Worm (Caenorhabditis elegans) whole organism, L4 larva: ENCODE data around the gene pho-13.

Source experiments
- F10B5.3 ChIP-seq: sonication (generic microtip); optimal IDR thresholded peaks from 2 replicates; lab custom pipeline; 2016; ENCODE audit warnings: mild to moderate bottlenecking, missing genetic modification characterization, missing compliant biosample characterization
- F44E2.7 ChIP-seq: fragments of 200-800 bp; sonication (Bioruptor generic); IDR thresholded peaks from 2 replicates; pipeline ENCODE4 v2.1.2; 2022; ENCODE audit warnings: missing genetic modification characterization, missing compliant biosample characterization
- Y5F2A.4 ChIP-seq: fragments of 200-800 bp; sonication (Bioruptor generic); optimal IDR thresholded peaks from 2 replicates; lab custom pipeline; 2018; ENCODE audit warnings: mild to moderate bottlenecking, missing genetic modification characterization, missing compliant biosample characterization
- aha-1 ChIP-seq: fragments of 150-350 bp; peaks from one replicate; lab custom pipeline; 2014; ENCODE audit warnings: missing biosample characterization, missing genetic modification characterization
- ama-1 ChIP-seq: fragments of 150-350 bp; optimal IDR thresholded peaks from 2 replicates; lab custom pipeline; 2014; ENCODE audit warnings: inconsistent platforms, mixed read lengths
- ceh-20 ChIP-seq: fragments of 200-800 bp; sonication (Bioruptor generic); IDR thresholded peaks from 2 replicates; pipeline ENCODE4 v1.3.6; 2022; ENCODE audit warnings: missing genetic modification reagents, missing genetic modification characterization, missing compliant biosample characterization
- cey-2 ChIP-seq: sonication (generic microtip); optimal IDR thresholded peaks from 3 replicates; lab custom pipeline; 2017; ENCODE audit warnings: missing genetic modification characterization, mild to moderate bottlenecking, missing compliant biosample characterization, antibody characterized with exemption, borderline replicate concordance; ENCODE audit not compliant: insufficient read depth
- dmd-6 ChIP-seq: fragments of 200-800 bp; sonication (Bioruptor generic); IDR thresholded peaks from 2 replicates; pipeline ENCODE4 v1.3.6; 2022; ENCODE audit warnings: missing genetic modification reagents, missing genetic modification characterization, missing compliant biosample characterization
- duxl-1 ChIP-seq: sonication (generic microtip); optimal IDR thresholded peaks from 2 replicates; lab custom pipeline; 2016; ENCODE audit warnings: mild to moderate bottlenecking, missing genetic modification characterization, moderate library complexity, missing compliant biosample characterization; ENCODE audit not compliant: poor library complexity
- dve-1 ChIP-seq: sonication (generic microtip); optimal IDR thresholded peaks from 2 replicates; lab custom pipeline; 2017; ENCODE audit warnings: antibody characterized with exemption, mild to moderate bottlenecking, missing genetic modification characterization, missing compliant biosample characterization; ENCODE audit not compliant: insufficient read depth
- gei-8 ChIP-seq: fragments of 200-800 bp; sonication (Bioruptor generic); optimal IDR thresholded peaks from 2 replicates; lab custom pipeline; 2018; ENCODE audit warnings: mild to moderate bottlenecking, missing genetic modification characterization, missing compliant biosample characterization
- hlh-11 ChIP-seq: fragments of 200-800 bp; sonication (Bioruptor generic); optimal IDR thresholded peaks from 2 replicates; lab custom pipeline; 2018; ENCODE audit warnings: mild to moderate bottlenecking, missing genetic modification characterization, missing compliant biosample characterization
- hlh-30 ChIP-seq: sonication (generic microtip); optimal IDR thresholded peaks from 2 replicates; lab custom pipeline; 2017; ENCODE audit warnings: antibody characterized with exemption, mild to moderate bottlenecking, missing genetic modification characterization, missing compliant biosample characterization; ENCODE audit not compliant: insufficient read depth
- lin-1 ChIP-seq: fragments of 200-800 bp; sonication (Bioruptor generic); IDR thresholded peaks from 2 replicates; pipeline ENCODE4 v1.3.6; 2022; ENCODE audit warnings: missing genetic modification reagents, missing genetic modification characterization, missing compliant biosample characterization
- lin-29 ChIP-seq: fragments of 200-800 bp; sonication (Bioruptor generic); IDR thresholded peaks from 2 replicates; pipeline ENCODE4 v1.3.6; 2022; ENCODE audit warnings: missing genetic modification reagents, missing genetic modification characterization, missing compliant biosample characterization
- lsy-2 ChIP-seq, 2 experiments: fragments of 150-350 bp in 1 of 2; sonication (generic microtip) in 1 of 2; optimal IDR thresholded peaks; 2 replicates each; lab custom pipeline; 2014 to 2017; ENCODE audit warnings: missing biosample characterization in 2 of 2, missing genetic modification characterization in 2 of 2
- mdl-1 ChIP-seq, 2 experiments: fragments of 150-350 bp in 1 of 2; sonication (generic microtip) in 1 of 2; optimal IDR thresholded peaks; 2 replicates each; lab custom pipeline; 2014 to 2017; ENCODE audit warnings: missing biosample characterization in 2 of 2, missing genetic modification characterization in 2 of 2
- mep-1 ChIP-seq: fragments of 150-350 bp; sonication (generic microtip); optimal IDR thresholded peaks from 3 replicates; lab custom pipeline; 2014; ENCODE audit warnings: missing biosample characterization, missing genetic modification characterization
- mes-2 ChIP-seq: sonication (generic microtip); optimal IDR thresholded peaks from 2 replicates; lab custom pipeline; 2016; ENCODE audit warnings: missing genotype, mild to moderate bottlenecking, missing genetic modification characterization, missing compliant biosample characterization; ENCODE audit not compliant: poor library complexity, severe bottlenecking
- mxl-2 ChIP-seq: fragments of 200-800 bp; sonication (Bioruptor generic); conservative IDR thresholded peaks from 2 replicates; pipeline ENCODE4 v1.3.6; 2022; ENCODE audit warnings: missing genetic modification reagents, missing genetic modification characterization, missing compliant biosample characterization
- mxl-3 ChIP-seq: fragments of 200-800 bp; sonication (Bioruptor generic); optimal IDR thresholded peaks from 2 replicates; lab custom pipeline; 2018; ENCODE audit warnings: mild to moderate bottlenecking, missing genetic modification characterization, missing compliant biosample characterization
- nhr-102 ChIP-seq: sonication (generic microtip); optimal IDR thresholded peaks from 2 replicates; lab custom pipeline; 2016; ENCODE audit warnings: mild to moderate bottlenecking, missing genetic modification characterization, moderate library complexity, missing compliant biosample characterization
- nhr-25 ChIP-seq: sonication (generic microtip); optimal IDR thresholded peaks from 2 replicates; lab custom pipeline; 2017; ENCODE audit warnings: missing genetic modification characterization, mild to moderate bottlenecking, missing compliant biosample characterization, antibody characterized with exemption, moderate library complexity, borderline replicate concordance; ENCODE audit not compliant: insufficient read depth
- nhr-28 ChIP-seq: fragments of 150-350 bp; optimal IDR thresholded peaks from 2 replicates; lab custom pipeline; 2014; ENCODE audit warnings: missing biosample characterization, missing genetic modification characterization
- nhr-48 ChIP-seq: sonication (generic microtip); optimal IDR thresholded peaks from 2 replicates; lab custom pipeline; 2016; ENCODE audit warnings: mild to moderate bottlenecking, missing genetic modification characterization, missing compliant biosample characterization
- nhr-6 ChIP-seq: fragments of 150-350 bp; optimal IDR thresholded peaks from 2 replicates; lab custom pipeline; 2014; ENCODE audit warnings: missing biosample characterization, missing genetic modification characterization
- nhr-76 ChIP-seq: fragments of 150-350 bp; optimal IDR thresholded peaks from 2 replicates; lab custom pipeline; 2014; ENCODE audit warnings: missing biosample characterization, missing genetic modification characterization
- skn-1 ChIP-seq: fragments of 150-350 bp; optimal IDR thresholded peaks from 2 replicates; lab custom pipeline; 2014; ENCODE audit warnings: missing biosample characterization, missing genetic modification characterization
- snpc-1.2 ChIP-seq: fragments of 200-800 bp; sonication (Bioruptor generic); IDR thresholded peaks from 2 replicates; pipeline ENCODE4 v1.3.6; 2022; ENCODE audit warnings: missing genetic modification reagents, missing genetic modification characterization, missing compliant biosample characterization
- tag-97 ChIP-seq: fragments of 200-800 bp; sonication (Bioruptor generic); IDR thresholded peaks from 2 replicates; pipeline ENCODE4 v1.3.6; 2022; ENCODE audit warnings: missing genetic modification characterization, missing compliant biosample characterization
- tra-1 ChIP-seq: fragments of 200-800 bp; sonication (Bioruptor generic); IDR thresholded peaks from 2 replicates; pipeline ENCODE4 v1.3.6; 2022; ENCODE audit warnings: missing genetic modification reagents, missing genetic modification characterization, missing compliant biosample characterization
- unc-39 ChIP-seq: sonication (generic microtip); optimal IDR thresholded peaks from 2 replicates; lab custom pipeline; 2017; ENCODE audit warnings: missing biosample characterization, missing genetic modification characterization
- unc-62 ChIP-seq, 3 experiments: fragments of 150-350 bp in 1 of 3; sonication (generic microtip); optimal IDR thresholded peaks in 2 of 3; peaks in 1 of 3; 1 replicate in 1 of 3; 2 replicates in 2 of 3; lab custom pipeline; 2014 to 2017; ENCODE audit warnings: missing biosample characterization in 3 of 3, missing genetic modification characterization in 3 of 3, missing genetic modification reagents in 3 of 3, missing genotype in 1 of 3
- zip-2 ChIP-seq: fragments of 150-350 bp; optimal IDR thresholded peaks from 2 replicates; lab custom pipeline; 2014; ENCODE audit warnings: missing biosample characterization, missing genetic modification characterization

pho-13 gene

ce11 chrII:8820126-8820972, 13.5 kb upstream of the pho-13 start (continued):
- TF ChIP-seq mep-1 (peak; percentile 6), mes-2 (peak; percentile 41), dmd-6 (GFP tag; lab: Robert Waterston, UW) (no peak; the same call in 1 of the 2 replicates), tag-97 (GFP tag; lab: Robert Waterston, UW) (no peak)
- TF ChIP-seq, all 104 proteins: peak for 22

DNA sequence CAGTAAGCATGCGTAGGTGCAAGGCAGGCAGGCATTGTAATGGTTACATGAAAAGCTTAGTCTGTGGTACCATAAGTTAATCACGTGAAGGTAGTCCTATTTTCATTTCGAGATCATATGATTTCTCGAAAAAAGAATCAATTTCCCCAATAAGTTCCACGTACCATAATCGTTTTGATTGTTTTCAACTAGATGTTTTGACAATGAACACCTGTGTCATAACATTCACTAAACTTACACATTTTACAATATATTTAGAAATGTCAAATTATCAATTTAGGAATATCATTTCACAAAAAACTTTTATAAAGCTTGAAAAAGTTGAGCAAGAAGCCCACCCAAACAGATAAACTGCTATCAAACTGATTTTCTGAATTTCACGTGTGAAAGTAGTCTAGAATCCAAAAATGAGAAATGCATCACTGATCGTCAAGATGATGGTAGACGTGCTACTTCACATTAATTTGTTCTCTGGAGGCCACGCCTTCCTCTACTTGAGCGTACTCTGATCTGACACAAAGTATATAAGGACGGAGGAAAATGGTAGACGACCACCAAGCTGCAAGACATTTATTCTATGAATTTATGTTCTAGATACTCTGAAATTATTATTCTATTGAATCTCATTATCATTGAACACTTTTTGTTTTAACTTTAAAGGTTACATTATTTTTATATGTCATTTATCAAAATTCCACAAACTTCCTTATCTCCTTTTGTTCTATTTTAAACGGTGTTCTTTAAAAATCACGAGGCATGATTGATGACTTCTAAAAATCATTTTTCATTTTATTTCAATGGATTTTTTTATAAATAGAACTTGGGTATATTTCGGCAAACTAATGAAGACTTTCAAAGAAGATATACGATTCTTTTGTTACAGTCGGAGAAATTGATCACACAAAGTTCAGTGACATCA, 12.4 kb upstream of the pho-13 start, which contains the start of gene F46C5.10:
F46C5.10 (minus strand) TSS at position 51 of the 919 bp plus-strand sequence.
- TF ChIP-seq cey-2 (tag; lab: Kevin White, UChicago) (no peak), F44E2.7 (GFP tag; lab: Robert Waterston, UW) (no peak), aha-1 (tag; lab: Kevin White, UChicago) (peak; percentile 65), mep-1 (peak; percentile 65), Y5F2A.4 (no peak), hlh-30 (tag; lab: Kevin White, UChicago) (peak; percentile 60), mdl-1 (tag; optimal IDR thresholded peaks at IDR 0.05; lab: Kevin White, UChicago) (no peak), unc-62 (GFP tag; optimal IDR thresholded peaks at IDR 0.05 in 1 of 2; lab: Kevin White, UChicago) (peak in 1 of 2 experiments; percentile 89), unc-62 (tag; optimal IDR thresholded peaks at IDR 0.05; lab: Kevin White, UChicago) (no peak), zip-2 (tag; lab: Kevin White, UChicago) (no peak), nhr-48 (tag; lab: Kevin White, UChicago) (peak; percentile 55), nhr-76 (tag; lab: Kevin White, UChicago) (no peak), lsy-2 (tag; optimal IDR thresholded peaks at IDR 0.05; lab: Kevin White, UChicago) (peak; percentile 10 to 53), hlh-11 (tag; lab: Kevin White, UChicago) (no peak), nhr-28 (tag; lab: Kevin White, UChicago) (peak; percentile 25), nhr-6 (tag; lab: Kevin White, UChicago) (peak; percentile 49), F10B5.3 (no peak), skn-1 (tag; lab: Kevin White, UChicago) (no peak)

DNA sequence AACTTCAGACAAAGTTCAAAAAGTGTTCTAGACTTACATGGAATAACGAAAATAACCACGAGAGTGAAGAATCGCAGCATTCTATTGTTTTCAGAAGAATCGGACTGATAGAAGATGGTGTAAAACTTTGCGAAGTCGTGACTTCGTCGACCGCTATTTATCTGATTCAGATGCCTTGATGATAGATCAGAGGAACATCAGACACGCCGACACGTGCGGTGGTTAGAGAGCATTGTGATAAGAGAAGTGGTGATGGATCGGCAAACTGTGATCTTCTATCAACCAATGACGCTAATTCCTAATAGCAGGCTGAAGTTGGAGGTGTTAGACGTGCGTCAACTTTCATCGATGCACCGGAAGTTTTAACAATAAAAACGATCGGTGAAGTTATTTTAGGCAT, 11.4 kb upstream of the pho-13 start:
- peak; percentile 1 for TF ChIP-seq dve-1 (tag; lab: Kevin White, UChicago)
- TF ChIP-seq Y5F2A.4 = no peak
- peak in 1 of 2 experiments; percentile 78 for TF ChIP-seq mdl-1 (tag; optimal IDR thresholded peaks at IDR 0.05; lab: Kevin White, UChicago)
- peak; percentile 92 for TF ChIP-seq aha-1 (tag; lab: Kevin White, UChicago)
- TF ChIP-seq unc-39 (tag; lab: Kevin White, UChicago) = no peak
- peak; percentile 84 for TF ChIP-seq mxl-3 (GFP tag; lab: Kevin White, UChicago)
- peak; percentile 25 for TF ChIP-seq gei-8
- TF ChIP-seq tra-1 (GFP tag; lab: Robert Waterston, UW) = 0 out of 2 replicates have a peak, but pooled peaks have one; percentile 56
- TF ChIP-seq lin-29 (GFP tag; lab: Robert Waterston, UW) = no peak
- peak; percentile 2 for TF ChIP-seq nhr-28 (tag; lab: Kevin White, UChicago)
- 0 out of 2 replicates have a peak, but pooled peaks have one; percentile 12 for TF ChIP-seq mxl-2 (GFP tag; lab: Robert Waterston, UW)
- peak; percentile 77 for TF ChIP-seq hlh-30 (tag; lab: Kevin White, UChicago)
- peak; percentile 47 for TF ChIP-seq nhr-25
- TF ChIP-seq ama-1 (lab: Kevin White, UChicago) = peak; percentile 4
- TF ChIP-seq mep-1 = peak; percentile 31
- no peak for TF ChIP-seq snpc-1.2 (GFP tag; lab: Robert Waterston, UW)
- peak; percentile 78 for TF ChIP-seq cey-2 (tag; lab: Kevin White, UChicago)
- 0 out of 2 replicates have a peak, but pooled peaks have one; percentile 55 for TF ChIP-seq ceh-20 (GFP tag; lab: Robert Waterston, UW)
- TF ChIP-seq hlh-11 (tag; lab: Kevin White, UChicago) = peak; percentile 62
- peak; percentile 39 for TF ChIP-seq dmd-6 (GFP tag; lab: Robert Waterston, UW)
- TF ChIP-seq nhr-48 (tag; lab: Kevin White, UChicago) = peak; percentile 95
- peak; percentile 39; the same call in 1 of the 2 replicates for TF ChIP-seq lin-1
- peak; percentile 14 for TF ChIP-seq nhr-102 (tag; lab: Kevin White, UChicago)
- no peak for TF ChIP-seq duxl-1 (tag; lab: Kevin White, UChicago)
